Fruit fly (Drosophila melanogaster) whole organism, embryonic: Measurements from ENCODE around the gene CG11768.

Experiments
- ATbp ChIP-seq: fragments of 200-800 bp; sonication (Bioruptor generic); optimal IDR thresholded peaks from 2 replicates; lab custom pipeline; 2017; ENCODE audit warnings: missing biosample characterization, mild to moderate bottlenecking, missing genetic modification characterization, missing genetic modification reagents
- Abd-B ChIP-seq: fragments of 200-800 bp; sonication (Bioruptor generic); optimal IDR thresholded peaks from 2 replicates; lab custom pipeline; 2018; ENCODE audit warnings: missing biosample characterization, mild to moderate bottlenecking, missing genetic modification characterization, moderate library complexity
- B-H1 ChIP-seq: fragments of 200-800 bp; sonication (Bioruptor generic); IDR thresholded peaks from 3 replicates; pipeline ENCODE4 v1.3.6; 2022; ENCODE audit warnings: missing biosample characterization, missing genetic modification characterization
- BtbVII ChIP-seq: fragments of 200-800 bp; sonication (Bioruptor generic); optimal IDR thresholded peaks from 3 replicates; lab custom pipeline; 2017; ENCODE audit warnings: missing biosample characterization, mild to moderate bottlenecking, missing genetic modification characterization
- CG10462 ChIP-seq: fragments of 200-800 bp; sonication (Bioruptor generic); optimal IDR thresholded peaks from 2 replicates; lab custom pipeline; 2016; ENCODE audit warnings: missing biosample characterization, missing genetic modification characterization
- CG10543 ChIP-seq: fragments of 200-800 bp; sonication (Bioruptor generic); optimal IDR thresholded peaks from 3 replicates; lab custom pipeline; 2017; ENCODE audit warnings: missing biosample characterization, mild to moderate bottlenecking, missing genetic modification characterization, moderate library complexity
- CG11093 ChIP-seq: fragments of 200-800 bp; sonication (Bioruptor generic); IDR thresholded peaks from 3 replicates; pipeline ENCODE4 v1.3.6; 2022; ENCODE audit warnings: missing biosample characterization, missing genetic modification characterization
- CG13123 ChIP-seq: fragments of 200-800 bp; sonication (Bioruptor generic); optimal IDR thresholded peaks from 2 replicates; lab custom pipeline; 2016; ENCODE audit warnings: missing biosample characterization, missing genetic modification characterization
- CG13894 ChIP-seq: fragments of 200-800 bp; sonication (Bioruptor generic); optimal IDR thresholded peaks from 3 replicates; lab custom pipeline; 2018; ENCODE audit warnings: missing biosample characterization, mild to moderate bottlenecking, missing genetic modification characterization, moderate library complexity
- CG15514 ChIP-seq: fragments of 200-800 bp; sonication (Bioruptor generic); optimal IDR thresholded peaks from 3 replicates; lab custom pipeline; 2017; ENCODE audit warnings: missing biosample characterization, missing genetic modification characterization, mild to moderate bottlenecking, moderate library complexity, missing genetic modification reagents
- CG17359 ChIP-seq: fragments of 200-800 bp; sonication (Bioruptor generic); optimal IDR thresholded peaks from 3 replicates; lab custom pipeline; 2018; ENCODE audit warnings: missing biosample characterization, mild to moderate bottlenecking, missing genetic modification characterization, moderate library complexity
- CG17385 ChIP-seq: fragments of 200-800 bp; sonication (Bioruptor generic); optimal IDR thresholded peaks from 3 replicates; lab custom pipeline; 2018; ENCODE audit warnings: missing biosample characterization, mild to moderate bottlenecking, missing genetic modification characterization
- CG18262 ChIP-seq: fragments of 200-800 bp; optimal IDR thresholded peaks from 3 replicates; lab custom pipeline; 2019; ENCODE audit warnings: missing biosample characterization, mild to moderate bottlenecking, missing genetic modification characterization, moderate library complexity
- CG2116 ChIP-seq: fragments of 200-800 bp; sonication (Bioruptor generic); optimal IDR thresholded peaks from 3 replicates; lab custom pipeline; 2018; ENCODE audit warnings: missing biosample characterization, mild to moderate bottlenecking, missing genetic modification characterization
- CG2202 ChIP-seq: fragments of 200-800 bp; sonication (Bioruptor generic); optimal IDR thresholded peaks from 2 replicates; lab custom pipeline; 2018; ENCODE audit warnings: missing biosample characterization, mild to moderate bottlenecking, missing genetic modification characterization
- CG2678 ChIP-seq: fragments of 200-800 bp; sonication (Bioruptor generic); optimal IDR thresholded peaks from 3 replicates; lab custom pipeline; 2019; ENCODE audit warnings: missing biosample characterization, mild to moderate bottlenecking, missing genetic modification characterization, moderate library complexity
- CG34376 ChIP-seq: fragments of 200-800 bp; sonication (Bioruptor generic); optimal IDR thresholded peaks from 2 replicates; lab custom pipeline; 2018; ENCODE audit warnings: missing biosample characterization, mild to moderate bottlenecking, missing genetic modification characterization
- CG4360 ChIP-seq: fragments of 200-800 bp; sonication (Bioruptor generic); IDR thresholded peaks from 2 replicates; pipeline ENCODE4 v1.3.6; 2022; ENCODE audit warnings: missing biosample characterization, missing genetic modification characterization
- CG4424 ChIP-seq: fragments of 200-800 bp; sonication (Bioruptor generic); optimal IDR thresholded peaks from 3 replicates; lab custom pipeline; 2016; ENCODE audit warnings: missing biosample characterization, missing genetic modification characterization
- CG7987 ChIP-seq: fragments of 200-800 bp; sonication (Bioruptor generic); optimal IDR thresholded peaks from 2 replicates; lab custom pipeline; 2018; ENCODE audit warnings: missing biosample characterization, mild to moderate bottlenecking, missing genetic modification characterization, moderate library complexity
- CG9817 ChIP-seq: fragments of 200-800 bp; sonication (Bioruptor generic); optimal IDR thresholded peaks from 2 replicates; lab custom pipeline; 2018; ENCODE audit warnings: missing biosample characterization, mild to moderate bottlenecking, missing genetic modification characterization, moderate library complexity
- D19B ChIP-seq: fragments of 200-800 bp; sonication (Bioruptor generic); optimal IDR thresholded peaks from 2 replicates; lab custom pipeline; 2017; ENCODE audit warnings: missing biosample characterization, mild to moderate bottlenecking, missing genetic modification characterization
- Fer2 ChIP-seq: fragments of 200-800 bp; sonication (Bioruptor generic); optimal IDR thresholded peaks from 2 replicates; lab custom pipeline; 2018; ENCODE audit warnings: missing biosample characterization, mild to moderate bottlenecking, missing genetic modification characterization, moderate library complexity
- MTF-1 ChIP-seq: fragments of 200-800 bp; sonication (Bioruptor generic); optimal IDR thresholded peaks from 2 replicates; lab custom pipeline; 2018; ENCODE audit warnings: missing biosample characterization, mild to moderate bottlenecking, missing genetic modification characterization, borderline replicate concordance
- Med ChIP-seq: fragments of 200-800 bp; sonication (Bioruptor generic); peaks from one replicate; lab custom pipeline; 2016; ENCODE audit warnings: missing biosample characterization, missing genetic modification characterization, mild to moderate bottlenecking, inconsistent platforms, moderate library complexity
- Side ChIP-seq: fragments of 200-800 bp; sonication (Bioruptor generic); optimal IDR thresholded peaks from 2 replicates; lab custom pipeline; 2016; ENCODE audit warnings: missing biosample characterization, missing genetic modification characterization
- Trl ChIP-seq, 3 experiments: fragments of >200 bp in 2 of 3; fragments of 200-800 bp in 1 of 3; sonication (Bioruptor generic) in 1 of 3; optimal IDR thresholded peaks; 2 replicates in 1 of 3; 3 replicates in 2 of 3; lab custom pipeline; 2016 to 2017; ENCODE audit warnings: missing biosample characterization in 1 of 3, missing genetic modification characterization in 1 of 3
- al ChIP-seq: fragments of 200-800 bp; sonication (Bioruptor generic); IDR thresholded peaks from 2 replicates; pipeline ENCODE4 v1.3.6; 2022; ENCODE audit warnings: missing biosample characterization, missing genetic modification characterization
- aop ChIP-seq: fragments of 200-800 bp; sonication (Bioruptor generic); IDR thresholded peaks from 2 replicates; pipeline ENCODE4 v1.3.6; 2022; ENCODE audit warnings: missing biosample characterization, missing genetic modification characterization
- caup ChIP-seq: fragments of 200-800 bp; sonication (Bioruptor generic); optimal IDR thresholded peaks from 3 replicates; lab custom pipeline; 2017; ENCODE audit warnings: missing biosample characterization, mild to moderate bottlenecking, missing genetic modification characterization, moderate library complexity; ENCODE audit not compliant: severe bottlenecking
- gro ChIP-seq: fragments of 200-800 bp; sonication (Bioruptor generic); optimal IDR thresholded peaks from 2 replicates; lab custom pipeline; 2016; ENCODE audit warnings: missing biosample characterization, missing genetic modification characterization
- h ChIP-seq: fragments of >200 bp; optimal IDR thresholded peaks from 2 replicates; lab custom pipeline; 2017
- ind ChIP-seq: fragments of 200-800 bp; sonication (Bioruptor generic); optimal IDR thresholded peaks from 3 replicates; lab custom pipeline; 2016; ENCODE audit warnings: missing biosample characterization, missing genetic modification characterization
- luna ChIP-seq: fragments of 200-800 bp; sonication (Bioruptor generic); optimal IDR thresholded peaks from 2 replicates; lab custom pipeline; 2016; ENCODE audit warnings: missing biosample characterization, missing genetic modification characterization
- oc ChIP-seq: fragments of 200-800 bp; sonication (Bioruptor generic); optimal IDR thresholded peaks from 2 replicates; lab custom pipeline; 2018; ENCODE audit warnings: missing biosample characterization, mild to moderate bottlenecking, missing genetic modification characterization, moderate library complexity
- pan ChIP-seq, 4 experiments: fragments of >200 bp in 3 of 4; fragments of 200-800 bp in 1 of 4; sonication (Bioruptor generic) in 1 of 4; optimal IDR thresholded peaks in 3 of 4; IDR thresholded peaks in 1 of 4; 2 replicates each; pipeline versions ENCODE4 v1.3.6 to Lab custom; 2017 to 2022; ENCODE audit warnings: missing biosample characterization in 2 of 4, missing genetic modification characterization in 2 of 4, mixed read lengths in 1 of 4
- pzg ChIP-seq: fragments of 200-800 bp; sonication (Bioruptor generic); optimal IDR thresholded peaks from 3 replicates; lab custom pipeline; 2018; ENCODE audit warnings: missing biosample characterization, mild to moderate bottlenecking, missing genetic modification characterization, moderate library complexity
- row ChIP-seq: fragments of 200-800 bp; sonication (Bioruptor generic); IDR thresholded peaks from 3 replicates; pipeline ENCODE4 v1.3.6; 2022; ENCODE audit warnings: missing biosample characterization, missing genetic modification characterization
- schlank ChIP-seq: fragments of 200-800 bp; sonication (Bioruptor generic); optimal IDR thresholded peaks from 2 replicates; lab custom pipeline; 2018; ENCODE audit warnings: missing biosample characterization, mild to moderate bottlenecking, missing genetic modification characterization
- shn ChIP-seq: fragments of 200-800 bp; sonication (Bioruptor generic); optimal IDR thresholded peaks from 3 replicates; lab custom pipeline; 2016; ENCODE audit warnings: missing biosample characterization, missing genetic modification characterization
- sug ChIP-seq: fragments of 200-800 bp; optimal IDR thresholded peaks from 2 replicates; lab custom pipeline; 2019; ENCODE audit warnings: missing biosample characterization, mild to moderate bottlenecking, missing genetic modification characterization, moderate library complexity
- twi ChIP-seq: fragments of 200-800 bp; optimal IDR thresholded peaks from 2 replicates; lab custom pipeline; 2019; ENCODE audit warnings: missing biosample characterization, mild to moderate bottlenecking, missing genetic modification characterization, moderate library complexity
- usp ChIP-seq: fragments of >200 bp; optimal IDR thresholded peaks from 2 replicates; lab custom pipeline; 2017; ENCODE audit warnings: missing biosample characterization, missing genetic modification characterization
- vnd ChIP-seq: fragments of 200-800 bp; sonication (Bioruptor generic); IDR thresholded peaks from 3 replicates; pipeline ENCODE4 v1.3.6; 2022; ENCODE audit warnings: missing biosample characterization, missing genetic modification characterization; ENCODE audit not compliant: partially characterized antibody
- wek ChIP-seq: fragments of 200-800 bp; sonication (Bioruptor generic); optimal IDR thresholded peaks from 3 replicates; lab custom pipeline; 2018; ENCODE audit warnings: missing biosample characterization, mild to moderate bottlenecking, missing genetic modification characterization, moderate library complexity
- zfh2 ChIP-seq: fragments of 200-800 bp; sonication (Bioruptor generic); optimal IDR thresholded peaks from 2 replicates; lab custom pipeline; 2016; ENCODE audit warnings: missing biosample characterization, missing genetic modification characterization

CG11768 gene

dm6 chr3R:8814029-8814647 is 46.1 kb upstream of the CG11768 start (continued):
- no peak for TF ChIP-seq MTF-1 (GFP tag; lab: Kevin White, UChicago)
- TF ChIP-seq CG4424 (GFP tag; lab: Kevin White, UChicago) = no peak
- no peak for TF ChIP-seq aop
- TF ChIP-seq zfh2 (GFP tag; lab: Kevin White, UChicago) = no peak
- no peak for TF ChIP-seq CG2116 (GFP tag; lab: Kevin White, UChicago)
- no peak for TF ChIP-seq CG13123 (GFP tag; lab: Kevin White, UChicago)
- no peak for TF ChIP-seq luna (GFP tag; lab: Kevin White, UChicago)
- TF ChIP-seq shn = no peak
- no peak for TF ChIP-seq Trl (optimal IDR thresholded peaks at IDR 0.05; lab: Kevin White, UChicago)
- no peak for TF ChIP-seq Trl (GFP tag; optimal IDR thresholded peaks at IDR 0.05; lab: Kevin White, UChicago)
- TF ChIP-seq usp = no peak
- no peak for TF ChIP-seq CG10462 (GFP tag; lab: Kevin White, UChicago)
- no peak for TF ChIP-seq BtbVII (GFP tag; lab: Kevin White, UChicago)
- TF ChIP-seq CG9817 (tag; lab: Kevin White, UChicago) = no peak

- no peak for TF ChIP-seq CG17385 (GFP tag; lab: Kevin White, UChicago)
- TF ChIP-seq vnd = no peak
- TF ChIP-seq CG13894 (tag; lab: Kevin White, UChicago) = peak; percentile 46
- TF ChIP-seq CG34376 (GFP tag; lab: Kevin White, UChicago) = peak; percentile 30
- no peak for TF ChIP-seq ATbp (GFP tag; lab: Kevin White, UChicago)
- peak; percentile 55 for TF ChIP-seq CG2678
- TF ChIP-seq gro (GFP tag; lab: Kevin White, UChicago) = peak; percentile 9
- TF ChIP-seq CG10543 (GFP tag; lab: Kevin White, UChicago) = peak; percentile 8
- TF ChIP-seq B-H1 = 0 out of 3 replicates have a peak, but pooled peaks have one; percentile 3
- TF ChIP-seq Side (GFP tag; lab: Kevin White, UChicago) = peak; percentile 8
- TF ChIP-seq twi (tag; lab: Kevin White, UChicago) = peak; percentile 15
- TF ChIP-seq h (lab: Kevin White, UChicago) = no peak
- peak; percentile 34 for TF ChIP-seq Med (GFP tag; lab: Kevin White, UChicago)
- TF ChIP-seq sug = peak; percentile 8
- TF ChIP-seq CG15514 (GFP tag; lab: Kevin White, UChicago) = peak; percentile 3
- TF ChIP-seq Fer2 (tag; lab: Kevin White, UChicago) = peak; percentile 18
Observed at dm6 chr3R:8813164-8813629, 45.2 kb upstream of the CG11768 start, which contains the start of gene CG9837. Gene CG9837, minus strand, starts transcription at chr3R:8813579.

dm6 chr3R:8812342-8812966 is 44.5 kb upstream of the CG11768 start:
- TF ChIP-seq al (peak; percentile 46; the same call in 1 of the 2 replicates), wek (GFP tag; lab: Kevin White, UChicago) (peak; percentile 40), CG7987 (GFP tag; lab: Kevin White, UChicago) (no peak), caup (GFP tag; lab: Kevin White, UChicago) (no peak), oc (tag; lab: Kevin White, UChicago) (peak; percentile 70), CG4360 (GFP tag; lab: Robert Waterston, UW) (no peak), CG17359 (tag; lab: Kevin White, UChicago) (peak; percentile 63), CG18262 (tag; lab: Kevin White, UChicago) (peak; percentile 26), pan (optimal IDR thresholded peaks at IDR 0.05; lab: Kevin White, UChicago) (no peak), pan (GFP tag; optimal IDR thresholded peaks at IDR 0.05 in 1 of 2, IDR thresholded peaks at IDR 0.05 in 1 of 2) (peak in 1 of 2 experiments; percentile 67), CG11093 (GFP tag; lab: Robert Waterston, UW) (peak; percentile 56; the same call in 1 of the 3 replicates), ind (GFP tag; lab: Kevin White, UChicago) (peak; percentile 46), row (GFP tag; lab: Robert Waterston, UW) (peak; percentile 76), CG2202 (no peak), Abd-B (peak; percentile 39), pzg (GFP tag; lab: Kevin White, UChicago) (no peak), Med (GFP tag; lab: Kevin White, UChicago) (peak; percentile 87), D19B (GFP tag; lab: Kevin White, UChicago) (no peak), schlank (tag; lab: Kevin White, UChicago) (peak; percentile 20)
